Worm (Caenorhabditis elegans) whole organism, L4/young adult: ENCODE data around the gene mtcu-2.

Experiments
- W03F9.2 ChIP-seq: fragments of 150-350 bp; optimal IDR thresholded peaks from 2 replicates; lab custom pipeline; 2014; ENCODE audit warnings: missing biosample characterization, missing genetic modification characterization
- dao-5 ChIP-seq: sonication (generic microtip); optimal IDR thresholded peaks from 2 replicates; lab custom pipeline; 2016; ENCODE audit warnings: missing genotype, missing genetic modification characterization, moderate library complexity, missing compliant biosample characterization
- him-1 ChIP-seq: sonication (generic microtip); optimal IDR thresholded peaks from 2 replicates; lab custom pipeline; 2016; ENCODE audit warnings: missing genotype, missing genetic modification reagents, missing genetic modification characterization, missing compliant biosample characterization

DNA sequence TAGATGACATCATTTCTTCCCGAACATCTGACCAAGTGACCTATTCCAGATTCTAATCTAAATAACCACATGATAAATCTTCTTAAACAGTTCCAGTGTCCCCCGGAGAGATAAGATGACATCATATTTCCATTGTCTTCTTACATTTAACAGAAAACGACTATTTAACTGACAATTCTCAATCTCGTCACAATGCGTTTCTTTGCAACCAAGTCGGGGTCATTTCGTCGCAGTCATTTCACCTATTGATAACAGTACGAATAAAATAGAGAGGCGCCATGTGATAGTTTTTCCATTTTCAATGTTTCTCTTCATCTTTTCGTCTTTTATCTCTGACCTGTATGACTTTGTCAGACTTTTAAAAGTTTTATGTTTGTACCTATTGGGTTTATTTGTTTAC lies 4.0 kb downstream of the mtcu-2 start:
- TF ChIP-seq him-1 (no peak), W03F9.2 (tag; lab: Kevin White, UChicago) (no peak), dao-5 (tag; lab: Kevin White, UChicago) (no peak)
